Fruit fly (Drosophila melanogaster) whole organism, adult: Measurements from ENCODE around the gene CG13365.

Experiments used
- CG11617 ChIP-seq: fragments of 200-800 bp; sonication (Bioruptor generic); optimal IDR thresholded peaks from 2 replicates; lab custom pipeline; 2017; ENCODE audit warnings: mild to moderate bottlenecking, missing biosample characterization, missing genetic modification reagents, missing genetic modification characterization
- CG12768 ChIP-seq: fragments of 200-800 bp; sonication (Bioruptor generic); optimal IDR thresholded peaks from 2 replicates; lab custom pipeline; 2017; ENCODE audit warnings: missing biosample characterization, missing genetic modification characterization, mild to moderate bottlenecking, moderate library complexity, missing genetic modification reagents
- CG14711 ChIP-seq: fragments of 200-800 bp; sonication (Bioruptor generic); optimal IDR thresholded peaks from 2 replicates; lab custom pipeline; 2018; ENCODE audit warnings: missing biosample characterization, mild to moderate bottlenecking, missing genetic modification characterization, moderate library complexity
- CG1620 ChIP-seq: fragments of 200-800 bp; sonication (Bioruptor generic); optimal IDR thresholded peaks from 2 replicates; lab custom pipeline; 2016; ENCODE audit warnings: missing biosample characterization, missing genetic modification characterization
- Hr96 ChIP-seq: fragments of 200-800 bp; sonication (Bioruptor generic); optimal IDR thresholded peaks from 2 replicates; lab custom pipeline; 2016; ENCODE audit warnings: missing biosample characterization, missing genetic modification characterization
- bab1 ChIP-seq: fragments of 200-800 bp; sonication (Bioruptor generic); optimal IDR thresholded peaks from 3 replicates; lab custom pipeline; 2019; ENCODE audit warnings: missing biosample characterization, mild to moderate bottlenecking, missing genetic modification characterization, moderate library complexity
- cic ChIP-seq: fragments of 200-800 bp; sonication (Bioruptor generic); optimal IDR thresholded peaks from 2 replicates; lab custom pipeline; 2017; ENCODE audit warnings: missing biosample characterization, mild to moderate bottlenecking, missing genetic modification characterization, moderate library complexity
- kay ChIP-seq: fragments of 200-800 bp; sonication (Bioruptor generic); peaks from one replicate; lab custom pipeline; 2016; ENCODE audit warnings: missing biosample characterization, missing genetic modification characterization, borderline replicate concordance
- ovo ChIP-seq: fragments of 200-800 bp; sonication (Bioruptor generic); optimal IDR thresholded peaks from 2 replicates; lab custom pipeline; 2016; ENCODE audit warnings: missing biosample characterization, missing genetic modification characterization
- pad ChIP-seq: fragments of 200-800 bp; sonication (Bioruptor generic); optimal IDR thresholded peaks from 3 replicates; lab custom pipeline; 2017; ENCODE audit warnings: missing biosample characterization, missing genetic modification characterization, mild to moderate bottlenecking, moderate library complexity, missing genetic modification reagents
- toe ChIP-seq: fragments of 200-800 bp; sonication (Bioruptor generic); optimal IDR thresholded peaks from 2 replicates; lab custom pipeline; 2016; ENCODE audit warnings: missing biosample characterization, missing genetic modification characterization

DNA sequence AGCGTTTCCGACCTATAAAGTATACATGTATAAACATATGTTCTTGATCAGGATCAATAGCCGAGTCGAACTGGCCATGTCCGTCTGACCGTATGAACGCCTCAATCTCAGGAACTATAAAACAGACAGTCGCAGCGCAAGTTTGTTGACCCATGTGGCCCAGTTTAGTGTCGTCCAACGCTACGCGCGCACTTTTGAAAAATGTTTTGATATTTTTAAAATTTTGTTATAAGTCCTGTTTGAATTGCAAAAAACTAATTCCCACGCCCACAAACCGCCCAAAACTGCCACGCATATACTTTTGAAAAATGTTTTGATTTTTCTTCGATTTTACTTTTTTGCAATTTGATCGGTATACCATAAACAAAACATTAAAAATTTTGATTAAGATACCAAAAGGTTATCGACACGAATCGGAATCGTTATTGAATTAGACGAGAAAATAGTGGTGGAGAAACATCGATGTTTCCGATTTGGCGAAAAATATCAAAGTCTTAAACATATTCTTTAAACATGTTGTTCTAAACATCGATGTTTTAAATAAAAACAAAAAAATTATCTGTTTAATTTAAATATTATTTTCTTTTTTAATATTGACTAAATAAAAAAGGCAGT is 25.5 kb upstream of the CG13365 start:
- TF ChIP-seq CG11617 (GFP tag; lab: Kevin White, UChicago) (no peak), CG12768 (GFP tag; lab: Kevin White, UChicago) (no peak), CG14711 (tag; lab: Kevin White, UChicago) (no peak), pad (GFP tag; lab: Kevin White, UChicago) (no peak), toe (GFP tag; lab: Kevin White, UChicago) (no peak), bab1 (GFP tag; lab: Kevin White, UChicago) (peak; percentile 14), cic (GFP tag; lab: Kevin White, UChicago) (no peak), CG1620 (GFP tag; lab: Kevin White, UChicago) (no peak), Hr96 (GFP tag; lab: Kevin White, UChicago) (no peak), kay (GFP tag; lab: Kevin White, UChicago) (no peak), ovo (no peak)
